Fruit fly (Drosophila melanogaster) S2 (cell line): ENCODE measurements around the gene gukh.

Experiments used
- CG8478 ChIP-seq: fragments of >200 bp; optimal IDR thresholded peaks from 2 replicates; lab custom pipeline; 2018
- CTCF ChIP-seq, 2 experiments: fragments of >200 bp; optimal IDR thresholded peaks; 2 replicates each; lab custom pipeline; 2018

DNA sequence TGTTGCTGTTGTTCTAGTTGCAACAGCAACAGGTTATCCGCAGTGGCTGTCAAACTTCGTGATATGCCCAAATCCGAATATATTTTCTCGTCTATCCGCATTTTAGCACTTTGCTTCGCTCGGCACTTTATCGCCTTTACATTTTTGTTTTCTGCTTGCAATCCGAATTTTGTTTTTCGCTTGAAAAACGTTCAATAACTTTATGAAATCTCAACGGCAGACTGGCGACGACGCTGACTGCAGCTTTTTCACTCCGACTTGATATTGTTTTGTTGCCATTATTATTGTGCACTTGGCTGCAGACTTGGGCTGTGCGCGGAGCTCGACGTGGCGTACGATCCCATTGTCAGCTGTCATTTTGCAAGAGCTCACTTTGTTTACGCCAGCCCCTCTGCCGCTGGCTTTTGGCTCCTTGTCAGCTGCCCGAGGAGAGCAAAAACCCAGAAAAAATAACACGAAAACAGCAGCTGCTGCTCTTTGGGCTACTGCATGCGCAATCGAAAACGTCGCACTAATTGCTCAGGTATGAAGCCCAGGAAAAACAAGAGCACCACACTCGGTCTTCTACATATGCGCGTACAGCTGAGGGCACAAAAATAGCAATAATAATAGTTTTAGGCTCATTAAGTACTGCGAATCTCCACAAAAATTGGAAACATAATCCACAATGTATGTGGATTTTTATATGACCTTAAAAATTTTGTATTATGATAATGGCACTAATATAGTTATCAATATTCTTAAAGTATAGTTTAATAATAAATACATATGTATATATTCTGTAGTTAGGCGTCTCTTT lies 2.5 kb downstream of the gukh start:
- TF ChIP-seq CTCF (optimal IDR thresholded peaks at IDR 0.05; lab: Kevin White, UChicago) (no peak), CG8478 (lab: Kevin White, UChicago) (no peak)
